Fruit fly (Drosophila melanogaster): Measurements from ENCODE around the gene CG14020.

- TF ChIP-seq Hnf4 (GFP tag; optimal IDR thresholded peaks at IDR 0.05) (no peak), h (GFP tag; optimal IDR thresholded peaks at IDR 0.05) (no peak), Rel (GFP tag; optimal IDR thresholded peaks at IDR 0.05) (no peak), Rel (tag; optimal IDR thresholded peaks at IDR 0.05) (no peak), Sp1 (GFP tag; optimal IDR thresholded peaks at IDR 0.05) (no peak), OdsH (GFP tag; optimal IDR thresholded peaks at IDR 0.05) (no peak), psq (GFP tag; optimal IDR thresholded peaks at IDR 0.05) (no peak), Jra (GFP tag; optimal IDR thresholded peaks at IDR 0.05) (no peak), dsf (GFP tag; optimal IDR thresholded peaks at IDR 0.05; ENCODE audit: borderline replicate concordance) (no peak), Dif (GFP tag; optimal IDR thresholded peaks at IDR 0.05; ENCODE audit: partially characterized antibody) (no peak), Dfd (GFP tag; optimal IDR thresholded peaks at IDR 0.05) (no peak), jim (GFP tag; optimal IDR thresholded peaks at IDR 0.05) (no peak), Mio (GFP tag; optimal IDR thresholded peaks at IDR 0.05) (no peak), sv (GFP tag; optimal IDR thresholded peaks at IDR 0.05) (no peak), Myc (optimal IDR thresholded peaks at IDR 0.05) (no peak)
Measured at dm6 chr2L:5489084-5489617, 28.4 kb upstream of the CG14020 start.
